Worm (Caenorhabditis elegans) whole organism, L3 larva: ENCODE data around the gene ndg-4.

Experiments used
- R02D3.7 ChIP-seq: fragments of 150-350 bp; optimal IDR thresholded peaks from 2 replicates; lab custom pipeline; 2014; ENCODE audit warnings: missing biosample characterization, missing genetic modification characterization
- aly-2 ChIP-seq: fragments of 150-350 bp; optimal IDR thresholded peaks from 2 replicates; lab custom pipeline; 2014; ENCODE audit warnings: missing biosample characterization, missing genetic modification characterization
- ama-1 ChIP-seq: fragments of 150-350 bp; optimal IDR thresholded peaks from 2 replicates; lab custom pipeline; 2018
- ceh-28 ChIP-seq: fragments of 150-350 bp; optimal IDR thresholded peaks from 2 replicates; lab custom pipeline; 2014; ENCODE audit warnings: missing biosample characterization, missing genetic modification reagents, missing genetic modification characterization
- ceh-82 ChIP-seq: fragments of 150-350 bp; optimal IDR thresholded peaks from 2 replicates; lab custom pipeline; 2014; ENCODE audit warnings: missing biosample characterization, missing genetic modification characterization
- daf-12 ChIP-seq: fragments of 150-350 bp; optimal IDR thresholded peaks from 2 replicates; lab custom pipeline; 2014; ENCODE audit warnings: missing biosample characterization, missing genetic modification reagents, missing genetic modification characterization
- egl-27 ChIP-seq: sonication (generic microtip); optimal IDR thresholded peaks from 4 replicates; lab custom pipeline; 2017; ENCODE audit warnings: missing biosample characterization, missing genetic modification reagents, missing genetic modification characterization
- egl-5 ChIP-seq: fragments of 150-350 bp; optimal IDR thresholded peaks from 2 replicates; lab custom pipeline; 2017; ENCODE audit warnings: missing biosample characterization, missing genetic modification reagents, missing genetic modification characterization, inconsistent platforms
- elt-2 ChIP-seq: sonication (generic microtip); optimal IDR thresholded peaks from 2 replicates; lab custom pipeline; 2016; ENCODE audit warnings: missing genetic modification reagents, mild to moderate bottlenecking, missing genetic modification characterization, missing compliant biosample characterization
- fkh-10 ChIP-seq: sonication (generic microtip); optimal IDR thresholded peaks from 2 replicates; lab custom pipeline; 2017; ENCODE audit warnings: missing biosample characterization, missing genetic modification reagents, missing genetic modification characterization
- fos-1 ChIP-seq: fragments of 150-350 bp; optimal IDR thresholded peaks from 2 replicates; lab custom pipeline; 2014; ENCODE audit warnings: missing biosample characterization, missing genetic modification characterization
- hmg-11 ChIP-seq: sonication (generic microtip); optimal IDR thresholded peaks from 2 replicates; lab custom pipeline; 2016; ENCODE audit warnings: missing genetic modification characterization, missing compliant biosample characterization
- jun-1 ChIP-seq: fragments of 150-350 bp; optimal IDR thresholded peaks from 2 replicates; lab custom pipeline; 2014; ENCODE audit warnings: missing biosample characterization, missing genetic modification reagents, missing genetic modification characterization
- lin-15B ChIP-seq: fragments of 150-350 bp; optimal IDR thresholded peaks from 2 replicates; lab custom pipeline; 2014; ENCODE audit warnings: missing biosample characterization, missing genetic modification characterization
- lin-39 ChIP-seq: fragments of 150-350 bp; optimal IDR thresholded peaks from 2 replicates; lab custom pipeline; 2018; ENCODE audit warnings: missing biosample characterization, missing genetic modification reagents, missing genetic modification characterization
- lsy-12 ChIP-seq: sonication (generic microtip); optimal IDR thresholded peaks from 2 replicates; lab custom pipeline; 2016; ENCODE audit warnings: mild to moderate bottlenecking, missing genetic modification characterization, missing compliant biosample characterization
- mdl-1 ChIP-seq: fragments of 150-350 bp; optimal IDR thresholded peaks from 2 replicates; lab custom pipeline; 2014; ENCODE audit warnings: missing biosample characterization, missing genetic modification characterization
- mml-1 ChIP-seq: fragments of 150-350 bp; sonication (generic microtip); optimal IDR thresholded peaks from 3 replicates; lab custom pipeline; 2014; ENCODE audit warnings: missing biosample characterization, missing genetic modification characterization
- nfya-1 ChIP-seq: sonication (generic microtip); optimal IDR thresholded peaks from 2 replicates; lab custom pipeline; 2017; ENCODE audit warnings: missing genetic modification characterization, mild to moderate bottlenecking, missing compliant biosample characterization, antibody characterized with exemption, moderate library complexity; ENCODE audit not compliant: insufficient read depth
- nhr-11 ChIP-seq: fragments of 150-350 bp; optimal IDR thresholded peaks from 2 replicates; lab custom pipeline; 2014; ENCODE audit warnings: missing biosample characterization, missing genetic modification characterization
- nhr-25 ChIP-seq: sonication (generic microtip); optimal IDR thresholded peaks from 2 replicates; lab custom pipeline; 2017; ENCODE audit warnings: missing biosample characterization, missing genetic modification characterization
- nhr-28 ChIP-seq: fragments of 150-350 bp; optimal IDR thresholded peaks from 2 replicates; lab custom pipeline; 2014; ENCODE audit warnings: missing biosample characterization, missing genetic modification characterization
- nhr-43 ChIP-seq: sonication (generic microtip); optimal IDR thresholded peaks from 2 replicates; lab custom pipeline; 2016; ENCODE audit warnings: mild to moderate bottlenecking, missing genetic modification characterization, missing compliant biosample characterization; ENCODE audit not compliant: poor library complexity, severe bottlenecking
- nhr-67 ChIP-seq: fragments of 150-350 bp; optimal IDR thresholded peaks from 2 replicates; lab custom pipeline; 2014; ENCODE audit warnings: missing biosample characterization, missing genetic modification characterization
- nhr-76 ChIP-seq: fragments of 150-350 bp; sonication (generic microtip); optimal IDR thresholded peaks from 5 replicates; lab custom pipeline; 2014; ENCODE audit warnings: missing biosample characterization, missing genetic modification characterization
- nhr-77 ChIP-seq: fragments of 150-350 bp; optimal IDR thresholded peaks from 2 replicates; lab custom pipeline; 2014; ENCODE audit warnings: missing biosample characterization, missing genetic modification characterization
- pha-4 ChIP-seq: fragments of 150-350 bp; optimal IDR thresholded peaks from 2 replicates; lab custom pipeline; 2014; ENCODE audit warnings: missing biosample characterization, missing genetic modification reagents, missing genetic modification characterization
- pqm-1 ChIP-seq: fragments of 150-350 bp; optimal IDR thresholded peaks from 2 replicates; lab custom pipeline; 2017; ENCODE audit warnings: missing biosample characterization, missing genetic modification characterization, inconsistent platforms
- snpc-4 ChIP-seq: fragments of 150-350 bp; optimal IDR thresholded peaks from 2 replicates; lab custom pipeline; 2014; ENCODE audit warnings: missing biosample characterization, missing genetic modification characterization
- tbx-2 ChIP-seq: sonication (generic microtip); optimal IDR thresholded peaks from 2 replicates; lab custom pipeline; 2016; ENCODE audit warnings: mild to moderate bottlenecking, missing genetic modification characterization, missing compliant biosample characterization
- unc-39 ChIP-seq: sonication (generic microtip); optimal IDR thresholded peaks from 4 replicates; lab custom pipeline; 2017; ENCODE audit warnings: missing biosample characterization, missing genetic modification characterization
- ztf-11 ChIP-seq: fragments of 150-350 bp; optimal IDR thresholded peaks from 2 replicates; lab custom pipeline; 2014; ENCODE audit warnings: missing biosample characterization, missing genetic modification characterization
- ztf-4 ChIP-seq: fragments of 150-350 bp; optimal IDR thresholded peaks from 2 replicates; lab custom pipeline; 2014; ENCODE audit warnings: missing biosample characterization, missing genetic modification characterization

ndg-4 gene

DNA sequence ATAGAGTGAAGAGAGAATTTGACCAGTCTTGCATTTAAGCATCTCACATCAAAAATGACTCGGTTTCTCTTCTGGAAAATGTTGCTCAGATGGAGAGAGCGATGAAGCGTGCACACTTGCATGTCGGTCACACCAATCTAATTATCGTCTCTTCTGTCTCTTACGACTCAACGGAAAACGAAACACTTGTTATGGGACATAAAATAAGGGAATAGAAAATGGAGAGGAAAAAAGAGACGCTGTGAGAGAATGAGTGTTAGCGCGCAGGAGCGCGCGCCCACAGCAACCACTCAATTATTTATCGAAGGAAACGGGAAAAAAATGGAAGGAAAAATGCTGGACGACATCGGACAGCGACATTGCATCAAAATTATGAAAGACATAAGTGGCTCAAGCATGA, 38.5 kb upstream of the ndg-4 start:
- TF ChIP-seq nhr-77 (tag; lab: Kevin White, UChicago) (no peak), hmg-11 (tag; lab: Kevin White, UChicago) (peak; percentile 47), lin-39 (peak; percentile 7), nhr-28 (tag; lab: Kevin White, UChicago) (no peak), fkh-10 (peak; percentile 50), nfya-1 (peak; percentile 55), ama-1 (peak; percentile 51)

ce11 chrIII:4504934-4505484, 37.8 kb upstream of the ndg-4 start:
- TF ChIP-seq nhr-25 (tag; lab: Kevin White, UChicago) (peak; percentile 73), egl-5 (tag; lab: Kevin White, UChicago) (peak; percentile 19), hmg-11 (tag; lab: Kevin White, UChicago) (no peak)
- TF ChIP-seq, all 47 proteins: peak for 2

- TF ChIP-seq nhr-28 (tag; lab: Kevin White, UChicago) (no peak), ztf-11 (tag; lab: Kevin White, UChicago) (no peak), nhr-11 (tag; lab: Kevin White, UChicago) (peak; percentile 53), R02D3.7 (tag; lab: Kevin White, UChicago) (no peak), tbx-2 (tag; lab: Kevin White, UChicago) (no peak), lin-39 (peak; percentile 10), daf-12 (tag; lab: Kevin White, UChicago) (no peak), snpc-4 (tag; lab: Kevin White, UChicago) (no peak), nhr-76 (no peak), nhr-43 (tag; lab: Kevin White, UChicago) (no peak), pqm-1 (tag; lab: Kevin White, UChicago) (peak; percentile 8), aly-2 (tag; lab: Kevin White, UChicago) (no peak), fkh-10 (peak; percentile 65), ceh-28 (no peak), pha-4 (tag; lab: Kevin White, UChicago) (peak; percentile 84), lin-15B (tag; lab: Kevin White, UChicago) (peak; percentile 48), hmg-11 (tag; lab: Kevin White, UChicago) (peak; percentile 41), ceh-82 (tag; lab: Kevin White, UChicago) (no peak), egl-5 (tag; lab: Kevin White, UChicago) (no peak), mdl-1 (tag; lab: Kevin White, UChicago) (no peak), lsy-12 (tag; lab: Kevin White, UChicago) (no peak), egl-27 (tag; lab: Kevin White, UChicago) (no peak), nfya-1 (peak; percentile 68), elt-2 (tag; lab: Kevin White, UChicago) (peak; percentile 53), ama-1 (peak; percentile 34), unc-39 (tag; lab: Kevin White, UChicago) (no peak), nhr-67 (tag; lab: Kevin White, UChicago) (no peak), nhr-25 (tag; lab: Kevin White, UChicago) (no peak), fos-1 (tag; lab: Kevin White, UChicago) (no peak)
These were observed 37.2 kb upstream of the ndg-4 start for ce11 chrIII:4504358-4504757.

ce11 chrIII:4502559-4503240, 35.5 kb upstream of the ndg-4 start:
- peak; percentile 53 for TF ChIP-seq pqm-1 (tag; lab: Kevin White, UChicago)
- TF ChIP-seq hmg-11 (tag; lab: Kevin White, UChicago): no peak
- peak; percentile 41 for TF ChIP-seq nhr-43 (tag; lab: Kevin White, UChicago)
- TF ChIP-seq nhr-25 (tag; lab: Kevin White, UChicago): peak; percentile 55
- peak; percentile 28 for TF ChIP-seq fos-1 (tag; lab: Kevin White, UChicago)
- no peak for TF ChIP-seq nfya-1
- no peak for TF ChIP-seq mml-1 (tag; lab: Kevin White, UChicago)
- TF ChIP-seq elt-2 (tag; lab: Kevin White, UChicago): peak; percentile 84
- TF ChIP-seq nhr-28 (tag; lab: Kevin White, UChicago): no peak
- no peak for TF ChIP-seq pha-4 (tag; lab: Kevin White, UChicago)
- TF ChIP-seq jun-1 (tag; lab: Kevin White, UChicago): peak; percentile 6
- peak; percentile 23 for TF ChIP-seq ztf-4
- TF ChIP-seq daf-12 (tag; lab: Kevin White, UChicago): no peak
